Worm (Caenorhabditis elegans): Measurements from ENCODE around the gene marb-1.

- TF ChIP-seq hlh-1 (tag; optimal IDR thresholded peaks at IDR 0.05) (no peak), lin-13 (tag; optimal IDR thresholded peaks at IDR 0.05) (no peak)
Measured at ce11 chrIV:12229679-12230078, 20.9 kb upstream of the marb-1 start, which contains the start of gene sre-18.

Measured in whole organism, mixed stage, embryonic.